Fruit fly (Drosophila melanogaster): ENCODE measurements around the gene LManI.

DNA sequence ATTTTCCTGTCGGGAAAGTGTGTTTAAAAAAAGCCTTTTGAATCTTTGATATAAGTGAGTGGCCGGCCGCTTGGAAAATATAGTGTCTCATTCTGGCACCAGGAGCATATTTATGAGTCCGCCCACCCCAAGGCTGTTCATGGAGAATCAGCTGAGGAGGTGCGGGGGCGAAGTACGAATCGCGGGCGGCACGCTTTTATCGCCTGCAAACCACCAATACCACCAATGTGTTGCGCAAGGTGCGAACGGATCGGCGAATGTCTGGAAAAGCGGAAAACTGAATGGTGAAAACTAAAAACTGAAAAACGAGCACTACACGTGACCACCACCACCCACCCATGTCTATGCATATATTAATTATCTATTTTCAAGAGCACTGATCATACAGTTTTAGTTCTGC lies 11.9 kb upstream of the LManI start:
- TF ChIP-seq hkb (optimal IDR thresholded peaks at IDR 0.05): no peak
- TF ChIP-seq hkb (GFP tag; IDR thresholded peaks at IDR 0.05): no peak
- no peak for TF ChIP-seq CG18619 (GFP tag; optimal IDR thresholded peaks at IDR 0.05)
- no peak for TF ChIP-seq en (GFP tag; optimal IDR thresholded peaks at IDR 0.05)
- no peak for TF ChIP-seq zen2 (GFP tag; IDR thresholded peaks at IDR 0.05; ENCODE audit: partially characterized antibody)
- no peak for TF ChIP-seq CG4328 (GFP tag; optimal IDR thresholded peaks at IDR 0.05)
- TF ChIP-seq ssp (GFP tag; IDR thresholded peaks at IDR 0.05): no peak
- TF ChIP-seq CG15601 (tag; optimal IDR thresholded peaks at IDR 0.05): no peak
- TF ChIP-seq CG3726 (GFP tag; IDR thresholded peaks at IDR 0.05): no peak
- no peak for TF ChIP-seq CG3163 (GFP tag; optimal IDR thresholded peaks at IDR 0.05)
- no peak for TF ChIP-seq HLHmδ (GFP tag; optimal IDR thresholded peaks at IDR 0.05)
- TF ChIP-seq insv (GFP tag; optimal IDR thresholded peaks at IDR 0.05): no peak
- no peak for TF ChIP-seq hth (optimal IDR thresholded peaks at IDR 0.05)

Measured in whole organism, embryonic.